Worm (Caenorhabditis elegans) whole organism, L1 larva: Measurements from ENCODE around the gene F58B4.6.

Source experiments
- C04F5.9 ChIP-seq: sonication (generic microtip); optimal IDR thresholded peaks from 2 replicates; lab custom pipeline; 2016; ENCODE audit warnings: missing genetic modification characterization, missing compliant biosample characterization
- C34B4.2 ChIP-seq: sonication (generic microtip); optimal IDR thresholded peaks from 2 replicates; lab custom pipeline; 2017; ENCODE audit warnings: mild to moderate bottlenecking, missing genetic modification characterization, missing compliant biosample characterization
- alr-1 ChIP-seq: fragments of 200-800 bp; sonication (Bioruptor generic); optimal IDR thresholded peaks from 2 replicates; lab custom pipeline; 2018; ENCODE audit warnings: borderline replicate concordance, mild to moderate bottlenecking, missing genetic modification characterization, missing compliant biosample characterization
- aly-2 ChIP-seq: fragments of 150-350 bp; optimal IDR thresholded peaks from 2 replicates; lab custom pipeline; 2014; ENCODE audit warnings: missing biosample characterization, missing genetic modification characterization
- ceh-8 ChIP-seq: fragments of 200-800 bp; sonication (Bioruptor generic); optimal IDR thresholded peaks from 2 replicates; lab custom pipeline; 2018; ENCODE audit warnings: mild to moderate bottlenecking, missing genetic modification characterization, moderate library complexity, missing compliant biosample characterization
- ceh-88 ChIP-seq: fragments of 200-800 bp; sonication (Bioruptor generic); IDR thresholded peaks from 2 replicates; pipeline ENCODE4 v1.3.6; 2022; ENCODE audit warnings: missing genetic modification characterization, missing compliant biosample characterization
- dsc-1 ChIP-seq: sonication (generic microtip); optimal IDR thresholded peaks from 2 replicates; lab custom pipeline; 2016; ENCODE audit warnings: mild to moderate bottlenecking, missing genetic modification characterization, missing compliant biosample characterization
- efl-3 ChIP-seq: fragments of 200-800 bp; sonication (Bioruptor generic); optimal IDR thresholded peaks from 2 replicates; lab custom pipeline; 2018; ENCODE audit warnings: mild to moderate bottlenecking, missing genetic modification characterization, missing compliant biosample characterization
- egl-13 ChIP-seq: sonication (generic microtip); optimal IDR thresholded peaks from 2 replicates; lab custom pipeline; 2016; ENCODE audit warnings: missing genotype, missing genetic modification reagents, missing genetic modification characterization, missing compliant biosample characterization
- egl-27 ChIP-seq, 2 experiments: fragments of 150-350 bp in 1 of 2; sonication (generic microtip); optimal IDR thresholded peaks; 3 replicates each; lab custom pipeline; 2017 to 2018; ENCODE audit warnings: missing biosample characterization in 2 of 2, missing genetic modification characterization in 2 of 2, missing genetic modification reagents in 2 of 2
- elt-3 ChIP-seq, 6 experiments: fragments of 150-350 bp in 1 of 6; sonication (generic microtip); optimal IDR thresholded peaks; 2 replicates each; lab custom pipeline; 2017 to 2018; ENCODE audit warnings: missing biosample characterization in 6 of 6, missing genetic modification characterization in 6 of 6, inconsistent platforms in 1 of 6
- ets-5 ChIP-seq: fragments of 200-800 bp; sonication (Bioruptor generic); IDR thresholded peaks from 2 replicates; pipeline ENCODE4 v1.3.6; 2022; ENCODE audit warnings: missing genetic modification characterization, missing compliant biosample characterization
- fkh-10 ChIP-seq: sonication (generic microtip); optimal IDR thresholded peaks from 2 replicates; lab custom pipeline; 2017; ENCODE audit warnings: missing biosample characterization, missing genetic modification reagents, missing genetic modification characterization
- fkh-4 ChIP-seq: sonication (generic microtip); optimal IDR thresholded peaks from 2 replicates; lab custom pipeline; 2016; ENCODE audit warnings: missing compliant biosample characterization, missing genetic modification characterization, borderline replicate concordance
- hlh-4 ChIP-seq: sonication (generic microtip); optimal IDR thresholded peaks from 2 replicates; lab custom pipeline; 2016; ENCODE audit warnings: mild to moderate bottlenecking, missing genetic modification characterization, missing compliant biosample characterization
- irx-1 ChIP-seq: sonication (generic microtip); optimal IDR thresholded peaks from 2 replicates; lab custom pipeline; 2016; ENCODE audit warnings: missing genetic modification characterization, missing compliant biosample characterization
- lin-13 ChIP-seq: fragments of 150-350 bp; optimal IDR thresholded peaks from 2 replicates; lab custom pipeline; 2014; ENCODE audit warnings: missing biosample characterization, missing genetic modification reagents, missing genetic modification characterization
- lin-14 ChIP-seq: fragments of 200-800 bp; sonication (Bioruptor generic); optimal IDR thresholded peaks from 2 replicates; lab custom pipeline; 2018; ENCODE audit warnings: mild to moderate bottlenecking, missing genetic modification characterization, moderate library complexity, missing compliant biosample characterization
- lsy-2 ChIP-seq, 2 experiments: fragments of 150-350 bp; optimal IDR thresholded peaks; 2 replicates each; lab custom pipeline; 2014; ENCODE audit warnings: missing biosample characterization in 2 of 2, missing genetic modification characterization in 2 of 2
- mab-9 ChIP-seq: fragments of 200-800 bp; sonication (Bioruptor generic); IDR thresholded peaks from 2 replicates; pipeline ENCODE4 v1.3.6; 2022; ENCODE audit warnings: missing genetic modification reagents, missing genetic modification characterization, missing compliant biosample characterization
- mdl-1 ChIP-seq, 2 experiments: fragments of 150-350 bp; optimal IDR thresholded peaks; 2 replicates each; lab custom pipeline; 2014 to 2017; ENCODE audit warnings: missing biosample characterization in 2 of 2, missing genetic modification characterization in 2 of 2, inconsistent platforms in 1 of 2
- nhr-11 ChIP-seq: fragments of 150-350 bp; optimal IDR thresholded peaks from 2 replicates; lab custom pipeline; 2014; ENCODE audit warnings: missing biosample characterization, missing genetic modification characterization
- nhr-19 ChIP-seq: fragments of 200-800 bp; sonication (Bioruptor generic); conservative IDR thresholded peaks from 2 replicates; pipeline ENCODE4 v1.3.6; 2022; ENCODE audit warnings: missing genetic modification characterization, missing compliant biosample characterization
- nhr-20 ChIP-seq: sonication (generic microtip); optimal IDR thresholded peaks from 2 replicates; lab custom pipeline; 2016; ENCODE audit warnings: mild to moderate bottlenecking, missing genetic modification characterization, missing compliant biosample characterization
- nhr-237 ChIP-seq: fragments of 150-350 bp; optimal IDR thresholded peaks from 2 replicates; lab custom pipeline; 2014; ENCODE audit warnings: missing biosample characterization, missing genetic modification characterization
- nhr-28 ChIP-seq: fragments of 150-350 bp; optimal IDR thresholded peaks from 2 replicates; lab custom pipeline; 2014; ENCODE audit warnings: missing biosample characterization, missing genetic modification characterization
- nhr-47 ChIP-seq: sonication (generic microtip); optimal IDR thresholded peaks from 2 replicates; lab custom pipeline; 2016; ENCODE audit warnings: mild to moderate bottlenecking, missing genetic modification characterization, moderate library complexity, missing compliant biosample characterization
- nhr-71 ChIP-seq: sonication (generic microtip); optimal IDR thresholded peaks from 2 replicates; lab custom pipeline; 2016; ENCODE audit warnings: mild to moderate bottlenecking, missing genetic modification characterization, moderate library complexity, missing compliant biosample characterization
- nhr-84 ChIP-seq: sonication (generic microtip); optimal IDR thresholded peaks from 2 replicates; lab custom pipeline; 2017; ENCODE audit warnings: missing biosample characterization, missing genetic modification characterization
- nhr-90 ChIP-seq: sonication (generic microtip); optimal IDR thresholded peaks from 2 replicates; lab custom pipeline; 2016; ENCODE audit warnings: mild to moderate bottlenecking, missing genetic modification characterization, missing compliant biosample characterization; ENCODE audit not compliant: poor library complexity
- pqm-1 ChIP-seq: sonication (generic microtip); optimal IDR thresholded peaks from 3 replicates; lab custom pipeline; 2017; ENCODE audit warnings: missing biosample characterization, missing genetic modification characterization
- rnt-1 ChIP-seq: sonication (generic microtip); optimal IDR thresholded peaks from 2 replicates; lab custom pipeline; 2016; ENCODE audit warnings: mild to moderate bottlenecking, missing genetic modification characterization, moderate library complexity, missing compliant biosample characterization
- skn-1 ChIP-seq: fragments of 150-350 bp; optimal IDR thresholded peaks from 2 replicates; lab custom pipeline; 2014; ENCODE audit warnings: missing biosample characterization, missing genetic modification characterization
- sptf-1 ChIP-seq: fragments of 150-350 bp; optimal IDR thresholded peaks from 2 replicates; lab custom pipeline; 2014; ENCODE audit warnings: missing biosample characterization, missing genetic modification characterization
- sup-37 ChIP-seq: fragments of 200-800 bp; sonication (Bioruptor generic); optimal IDR thresholded peaks from 2 replicates; lab custom pipeline; 2018; ENCODE audit warnings: mild to moderate bottlenecking, missing genetic modification characterization, missing compliant biosample characterization
- tlp-1 ChIP-seq: fragments of 150-350 bp; optimal IDR thresholded peaks from 2 replicates; lab custom pipeline; 2014; ENCODE audit warnings: missing biosample characterization, missing genetic modification characterization
- unc-130 ChIP-seq: fragments of 150-350 bp; optimal IDR thresholded peaks from 2 replicates; lab custom pipeline; 2017; ENCODE audit warnings: missing biosample characterization, missing genetic modification characterization, inconsistent platforms
- unc-98 ChIP-seq: fragments of 200-800 bp; sonication (Bioruptor generic); IDR thresholded peaks from 2 replicates; pipeline ENCODE4 v1.3.6; 2022; ENCODE audit warnings: missing genetic modification characterization, missing compliant biosample characterization
- xbp-1 ChIP-seq: sonication (generic microtip); optimal IDR thresholded peaks from 2 replicates; lab custom pipeline; 2016; ENCODE audit warnings: missing genetic modification characterization, missing compliant biosample characterization
- ztf-11 ChIP-seq, 2 experiments: sonication (generic microtip); optimal IDR thresholded peaks; 2 replicates each; lab custom pipeline; 2016 to 2017; ENCODE audit warnings: missing genetic modification characterization in 2 of 2, missing biosample characterization in 1 of 2, missing compliant biosample characterization in 1 of 2
- ztf-4 ChIP-seq: fragments of 150-350 bp; optimal IDR thresholded peaks from 2 replicates; lab custom pipeline; 2014; ENCODE audit warnings: missing biosample characterization, missing genetic modification characterization

The F58B4.6 gene

DNA sequence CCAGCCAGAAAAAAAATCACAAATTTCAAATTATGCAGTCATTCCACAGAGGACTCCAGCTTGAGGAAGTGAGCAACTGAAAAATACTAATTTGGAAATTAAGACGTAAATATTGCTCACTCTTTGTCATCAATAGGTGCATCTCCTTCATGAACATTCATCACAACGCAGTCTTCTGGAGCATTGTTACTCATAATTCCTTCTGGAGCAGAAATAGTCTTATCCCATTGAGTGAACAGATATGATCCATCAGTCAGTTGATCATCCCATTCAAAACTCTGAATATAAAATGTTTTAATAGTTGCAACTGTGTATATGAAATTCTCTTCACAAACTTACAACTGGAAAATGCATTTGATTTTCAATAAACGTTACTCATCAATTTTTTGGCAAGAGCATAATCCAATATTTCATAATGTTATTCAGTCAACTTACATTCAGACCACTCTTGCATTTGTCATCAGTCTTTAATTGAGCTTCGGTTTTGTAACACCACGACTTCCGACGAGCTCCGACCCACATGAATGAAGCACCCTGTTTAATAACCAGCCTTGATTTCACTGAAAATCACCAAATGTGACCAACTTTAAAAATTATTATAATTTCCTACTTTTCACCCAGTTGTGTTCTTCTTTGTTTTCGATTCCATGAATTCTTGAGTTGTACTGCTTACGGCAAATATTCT is 28.8 kb downstream of the F58B4.6 start (continued):
- TF ChIP-seq skn-1 (tag; lab: Kevin White, UChicago) (no peak), C04F5.9 (tag; lab: Kevin White, UChicago) (no peak), egl-13 (tag; lab: Kevin White, UChicago) (no peak), nhr-20 (tag; lab: Kevin White, UChicago) (peak; percentile 41), C34B4.2 (tag; lab: Kevin White, UChicago) (no peak), hlh-4 (tag; lab: Kevin White, UChicago) (no peak), sptf-1 (tag; lab: Kevin White, UChicago) (no peak), ztf-4 (tag; lab: Kevin White, UChicago) (peak; percentile 19), fkh-4 (no peak), ceh-8 (GFP tag; lab: Kevin White, UChicago) (no peak), ceh-88 (GFP tag; lab: Robert Waterston, UW) (0 out of 2 replicates have a peak, but pooled peaks have one; percentile 21), xbp-1 (tag; lab: Kevin White, UChicago) (peak; percentile 4), ets-5 (GFP tag; lab: Robert Waterston, UW) (no peak), nhr-71 (tag; lab: Kevin White, UChicago) (peak; percentile 67), lin-13 (GFP tag; lab: Kevin White, UChicago) (no peak), nhr-28 (tag; lab: Kevin White, UChicago) (no peak), nhr-84 (no peak), egl-27 (tag; optimal IDR thresholded peaks at IDR 0.05; lab: Kevin White, UChicago) (no peak), lin-14 (no peak), elt-3 (tag; optimal IDR thresholded peaks at IDR 0.05; lab: Kevin White, UChicago) (no peak), ztf-11 (tag; optimal IDR thresholded peaks at IDR 0.05; lab: Kevin White, UChicago) (no peak), mdl-1 (tag; optimal IDR thresholded peaks at IDR 0.05; lab: Kevin White, UChicago) (no peak), fkh-10 (GFP tag; lab: Kevin White, UChicago) (no peak), tlp-1 (tag; lab: Kevin White, UChicago) (no peak), mab-9 (GFP tag; lab: Robert Waterston, UW) (no peak), nhr-90 (tag; lab: Kevin White, UChicago) (peak; percentile 34), rnt-1 (tag; lab: Kevin White, UChicago) (no peak), pqm-1 (tag; lab: Kevin White, UChicago) (no peak), nhr-11 (tag; lab: Kevin White, UChicago) (no peak), nhr-47 (tag; lab: Kevin White, UChicago) (peak; percentile 47), dsc-1 (no peak), unc-130 (no peak)

DNA sequence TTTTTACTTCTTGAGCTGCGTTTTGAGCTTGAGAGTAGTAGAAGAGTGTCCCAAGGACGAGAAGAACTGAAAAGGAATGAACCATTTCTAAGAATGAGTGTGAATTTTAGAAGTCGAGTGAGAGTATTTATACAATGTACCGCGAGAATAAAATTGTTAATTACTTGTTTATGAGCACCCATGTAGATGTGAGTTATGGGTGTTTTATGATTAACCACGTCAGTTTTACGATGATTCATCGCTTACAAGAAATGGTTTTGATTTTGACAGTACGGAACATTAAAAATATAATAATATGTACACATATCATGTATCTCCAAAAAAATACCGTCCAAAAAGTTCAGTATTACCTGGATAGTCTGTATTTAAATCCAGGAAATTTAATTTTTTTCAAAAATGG is 29.5 kb downstream of the F58B4.6 start, which contains the start of gene clec-221:
Gene clec-221 (minus strand): TSS at position 101 of the 400 bp plus-strand sequence.
- no peak for TF ChIP-seq lsy-2 (tag; optimal IDR thresholded peaks at IDR 0.05; lab: Kevin White, UChicago)
- TF ChIP-seq unc-98 (GFP tag; lab: Robert Waterston, UW), result no peak
- TF ChIP-seq fkh-10 (GFP tag; lab: Kevin White, UChicago), result no peak
- TF ChIP-seq alr-1 (tag; lab: Kevin White, UChicago), result no peak
- TF ChIP-seq nhr-237 (tag; lab: Kevin White, UChicago), result no peak
- no peak for TF ChIP-seq xbp-1 (tag; lab: Kevin White, UChicago)
- TF ChIP-seq sup-37 (GFP tag; lab: Kevin White, UChicago), result no peak
- no peak for TF ChIP-seq irx-1 (tag; lab: Kevin White, UChicago)
- TF ChIP-seq aly-2, result no peak
- no peak for TF ChIP-seq efl-3 (GFP tag; lab: Kevin White, UChicago)
- TF ChIP-seq egl-27 (tag; optimal IDR thresholded peaks at IDR 0.05; lab: Kevin White, UChicago), result no peak
- no peak for TF ChIP-seq nhr-19
